Worm (Caenorhabditis elegans): ENCODE measurements around the gene T22B2.1.

DNA sequence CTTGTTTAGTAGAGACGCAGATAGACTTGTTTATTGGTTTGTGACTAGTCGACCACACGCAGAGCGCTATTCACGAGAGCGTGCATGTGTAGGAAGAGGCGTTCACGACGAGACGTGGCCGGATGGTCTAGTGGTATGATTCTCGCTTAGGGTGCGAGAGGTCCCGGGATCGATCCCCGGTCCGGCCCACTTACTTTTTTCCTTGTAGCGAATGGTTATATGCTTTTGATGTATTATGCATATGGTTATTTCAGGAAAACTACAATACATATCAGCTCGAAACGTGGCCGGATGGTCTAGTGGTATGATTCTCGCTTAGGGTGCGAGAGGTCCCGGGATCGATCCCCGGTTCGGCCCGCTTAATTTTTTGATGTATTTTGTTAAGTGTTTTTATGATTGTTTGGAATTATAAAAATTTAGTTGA, 44.1 kb downstream of the T22B2.1 start:
- TF ChIP-seq aly-2 (tag; optimal IDR thresholded peaks at IDR 0.05): no peak
- TF ChIP-seq alr-1 (tag; optimal IDR thresholded peaks at IDR 0.05): no peak
- TF ChIP-seq F13H6.1 (tag; optimal IDR thresholded peaks at IDR 0.05): peak; percentile 68
- TF ChIP-seq lsy-2 (tag; optimal IDR thresholded peaks at IDR 0.05): peak in 1 of 2 experiments; percentile 69
- peak; percentile 67 for TF ChIP-seq mab-5 (tag; optimal IDR thresholded peaks at IDR 0.05)
- no peak for TF ChIP-seq nhr-77 (tag; optimal IDR thresholded peaks at IDR 0.05)
